Worm (Caenorhabditis elegans): Measurements from ENCODE around the gene Y53G8AR.6.

DNA sequence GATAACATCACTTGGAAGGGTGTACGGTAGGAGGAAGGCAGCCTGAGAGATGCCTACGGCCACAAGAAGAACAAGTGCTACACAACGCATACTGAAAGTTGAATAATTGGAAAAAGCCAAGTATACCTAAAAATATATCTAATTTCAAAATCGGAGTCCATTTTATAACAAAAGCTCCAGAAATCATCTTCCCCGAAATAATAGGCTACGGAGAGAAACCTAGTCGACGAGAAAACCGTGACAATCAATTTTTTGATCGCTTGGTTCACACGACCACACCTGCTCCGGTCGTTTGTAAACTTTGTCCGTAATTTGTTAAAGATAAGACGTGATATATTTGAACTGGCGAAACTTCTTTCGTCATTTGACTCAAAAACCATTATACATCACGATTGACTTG is 36.2 kb upstream of the Y53G8AR.6 start, which contains the start of gene nspg-7.2:
- TF ChIP-seq R02D3.7 (tag; optimal IDR thresholded peaks at IDR 0.05) (no peak), aly-2 (tag; optimal IDR thresholded peaks at IDR 0.05) (no peak), lin-13 (GFP tag; optimal IDR thresholded peaks at IDR 0.05) (no peak), ZK546.5 (tag; optimal IDR thresholded peaks at IDR 0.05) (no peak), nhr-11 (tag; optimal IDR thresholded peaks at IDR 0.05) (no peak), skn-1 (tag; optimal IDR thresholded peaks at IDR 0.05) (no peak), zag-1 (tag; optimal IDR thresholded peaks at IDR 0.05) (no peak), ztf-1 (GFP tag; conservative IDR thresholded peaks at IDR 0.05) (no peak)
